Fruit fly (Drosophila melanogaster) whole organism, pupa: ENCODE data around the gene sob.

Experiments used
- CG12605 ChIP-seq: fragments of 200-800 bp; sonication (Bioruptor generic); IDR thresholded peaks from 2 replicates; pipeline ENCODE4 v1.3.6; 2022; ENCODE audit warnings: missing biosample characterization, missing genetic modification characterization
- CG14655 ChIP-seq: fragments of 200-800 bp; sonication (Bioruptor generic); optimal IDR thresholded peaks from 3 replicates; lab custom pipeline; 2017; ENCODE audit warnings: mild to moderate bottlenecking, missing biosample characterization, missing genetic modification reagents, missing genetic modification characterization
- CG32121 ChIP-seq: fragments of 200-800 bp; sonication (Bioruptor generic); IDR thresholded peaks from 2 replicates; pipeline ENCODE4 v1.3.6; 2022; ENCODE audit warnings: missing biosample characterization, missing genetic modification characterization
- gl ChIP-seq: fragments of 200-800 bp; sonication (Bioruptor generic); optimal IDR thresholded peaks from 2 replicates; lab custom pipeline; 2018; ENCODE audit warnings: missing biosample characterization, mild to moderate bottlenecking, missing genetic modification characterization
- rn ChIP-seq: fragments of 200-800 bp; sonication (Bioruptor generic); IDR thresholded peaks from 2 replicates; pipeline ENCODE4 v1.3.6; 2022; ENCODE audit warnings: missing biosample characterization, missing genetic modification characterization

dm6 chr2L:3598485-3598884, 17.9 kb upstream of the sob start:
- TF ChIP-seq CG14655 = peak; percentile 63
- TF ChIP-seq rn (GFP tag; lab: Robert Waterston, UW) = no peak
- TF ChIP-seq CG32121 (GFP tag; lab: Robert Waterston, UW) = no peak
- no peak for TF ChIP-seq CG12605
- no peak for TF ChIP-seq gl (tag; lab: Kevin White, UChicago)
